Worm (Caenorhabditis elegans): Measurements from ENCODE around the gene sta-2.

DNA sequence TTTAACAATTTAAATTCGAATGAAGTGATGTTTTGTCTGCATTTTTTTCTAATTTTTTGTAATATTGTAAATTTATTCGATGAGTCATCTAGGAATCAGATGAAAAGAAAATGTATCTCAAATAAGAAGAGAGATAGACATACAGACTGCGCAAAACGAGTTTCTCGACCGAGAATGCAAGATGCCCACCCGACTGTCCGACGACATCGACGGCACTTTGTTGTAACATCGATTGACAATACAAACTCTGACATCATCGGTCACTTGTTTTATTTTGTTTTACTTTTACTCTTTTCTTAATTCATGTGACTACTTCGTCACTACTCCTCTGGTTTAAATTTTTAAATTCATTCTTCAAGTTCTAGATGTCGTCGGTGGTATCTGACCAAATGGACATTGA, at the start of gene sta-2:
- TF ChIP-seq jun-1 (tag; optimal IDR thresholded peaks at IDR 0.05) (no peak), nhr-12 (tag; optimal IDR thresholded peaks at IDR 0.05) (no peak), elt-2 (tag; optimal IDR thresholded peaks at IDR 0.05) (no peak), snpc-4 (tag; optimal IDR thresholded peaks at IDR 0.05) (no peak), ZK546.5 (tag; optimal IDR thresholded peaks at IDR 0.05) (no peak), mdl-1 (tag; optimal IDR thresholded peaks at IDR 0.05) (no peak), unc-62 (GFP tag; optimal IDR thresholded peaks at IDR 0.05) (no peak), nhr-67 (tag; optimal IDR thresholded peaks at IDR 0.05) (no peak), ceh-28 (tag; optimal IDR thresholded peaks at IDR 0.05) (peak; percentile 57), aly-2 (tag; optimal IDR thresholded peaks at IDR 0.05) (no peak), elt-1 (tag; optimal IDR thresholded peaks at IDR 0.05) (no peak), nhr-237 (tag; optimal IDR thresholded peaks at IDR 0.05) (no peak)
